Worm (Caenorhabditis elegans) whole organism, young adult: Measurements from ENCODE around the gene pgp-12.

Experiments
- B0261.1 ChIP-seq: sonication (generic microtip); optimal IDR thresholded peaks from 2 replicates; lab custom pipeline; 2016; ENCODE audit warnings: mild to moderate bottlenecking, missing genetic modification characterization, moderate library complexity, missing compliant biosample characterization
- B0336.3 ChIP-seq: fragments of 200-800 bp; sonication (Bioruptor generic); IDR thresholded peaks from 2 replicates; pipeline ENCODE4 v1.3.6; 2022; ENCODE audit warnings: missing genetic modification characterization, missing compliant biosample characterization
- D2030.7 ChIP-seq: fragments of 200-800 bp; sonication (Bioruptor generic); IDR thresholded peaks from 2 replicates; pipeline ENCODE4 v1.3.6; 2022; ENCODE audit warnings: missing genetic modification reagents, missing genetic modification characterization, missing compliant biosample characterization
- F23B12.7 ChIP-seq: sonication (generic microtip); optimal IDR thresholded peaks from 2 replicates; lab custom pipeline; 2017; ENCODE audit warnings: missing genetic modification characterization, mild to moderate bottlenecking, missing compliant biosample characterization, antibody characterized with exemption, moderate library complexity; ENCODE audit not compliant: insufficient read depth
- F33H1.4 ChIP-seq: fragments of 200-800 bp; sonication (Bioruptor generic); IDR thresholded peaks from 2 replicates; pipeline ENCODE4 v1.3.6; 2022; ENCODE audit warnings: missing genetic modification reagents, missing genetic modification characterization, missing compliant biosample characterization
- F52B5.7 ChIP-seq: sonication (generic microtip); optimal IDR thresholded peaks from 2 replicates; lab custom pipeline; 2016; ENCODE audit warnings: mild to moderate bottlenecking, missing genetic modification characterization, missing compliant biosample characterization
- F55B11.4 ChIP-seq: sonication (generic microtip); optimal IDR thresholded peaks from 2 replicates; lab custom pipeline; 2016; ENCODE audit warnings: missing compliant biosample characterization, missing genetic modification characterization, borderline replicate concordance; ENCODE audit not compliant: insufficient read depth
- T07F8.4 ChIP-seq: sonication (generic microtip); optimal IDR thresholded peaks from 2 replicates; lab custom pipeline; 2016; ENCODE audit warnings: mild to moderate bottlenecking, missing genetic modification characterization, moderate library complexity, missing compliant biosample characterization
- Y56A3A.18 ChIP-seq: fragments of 200-800 bp; sonication (Bioruptor generic); IDR thresholded peaks from 2 replicates; pipeline ENCODE4 v1.3.6; 2022; ENCODE audit warnings: missing genetic modification reagents, missing genetic modification characterization, missing compliant biosample characterization
- ZK185.1 ChIP-seq: sonication (generic microtip); optimal IDR thresholded peaks from 2 replicates; lab custom pipeline; 2016; ENCODE audit warnings: mild to moderate bottlenecking, missing genetic modification characterization, missing compliant biosample characterization; ENCODE audit not compliant: poor library complexity, severe bottlenecking
- ama-1 ChIP-seq, 3 experiments: fragments of 150-350 bp in 1 of 3; sonication (generic microtip) in 2 of 3; optimal IDR thresholded peaks; 2 replicates each; lab custom pipeline; 2014 to 2018; ENCODE audit warnings: missing biosample characterization in 2 of 3, missing genetic modification characterization in 2 of 3, missing genetic modification reagents in 2 of 3
- attf-5 ChIP-seq: fragments of 200-800 bp; sonication (Bioruptor generic); optimal IDR thresholded peaks from 2 replicates; lab custom pipeline; 2018; ENCODE audit warnings: mild to moderate bottlenecking, missing genetic modification characterization, missing compliant biosample characterization
- bed-2 ChIP-seq: fragments of 200-800 bp; sonication (Bioruptor generic); IDR thresholded peaks from 2 replicates; pipeline ENCODE4 v1.3.6; 2022; ENCODE audit warnings: missing genetic modification reagents, missing genetic modification characterization, missing compliant biosample characterization
- ccch-3 ChIP-seq: fragments of 200-800 bp; sonication (Bioruptor generic); optimal IDR thresholded peaks from 2 replicates; lab custom pipeline; 2018; ENCODE audit warnings: mild to moderate bottlenecking, missing genetic modification characterization, missing compliant biosample characterization
- cebp-1 ChIP-seq, 2 experiments: fragments of 200-800 bp in 1 of 2; sonication (Bioruptor generic) in 1 of 2; sonication (generic microtip) in 1 of 2; IDR thresholded peaks in 1 of 2; optimal IDR thresholded peaks in 1 of 2; 2 replicates each; pipeline versions ENCODE4 v1.3.6 to Lab custom; 2017 to 2022; ENCODE audit warnings: missing compliant biosample characterization in 2 of 2, missing genetic modification characterization in 2 of 2, mild to moderate bottlenecking in 1 of 2, missing genetic modification reagents in 1 of 2, moderate library complexity in 1 of 2
- ceh-58 ChIP-seq: fragments of 200-800 bp; sonication (Bioruptor generic); IDR thresholded peaks from 2 replicates; pipeline ENCODE4 v1.3.6; 2022; ENCODE audit warnings: missing genetic modification characterization, missing compliant biosample characterization
- ceh-91 ChIP-seq: fragments of 200-800 bp; sonication (Bioruptor generic); IDR thresholded peaks from 2 replicates; pipeline ENCODE4 v1.3.6; 2022; ENCODE audit warnings: missing genetic modification reagents, missing genetic modification characterization, missing compliant biosample characterization
- chd-7 ChIP-seq: sonication (generic microtip); optimal IDR thresholded peaks from 2 replicates; lab custom pipeline; 2016; ENCODE audit warnings: mild to moderate bottlenecking, missing genetic modification characterization, moderate library complexity, missing compliant biosample characterization
- dox-1 ChIP-seq: fragments of 200-800 bp; sonication (Bioruptor generic); IDR thresholded peaks from 2 replicates; pipeline ENCODE4 v1.3.6; 2022; ENCODE audit warnings: missing genetic modification reagents, missing genetic modification characterization, missing compliant biosample characterization
- ekl-4 ChIP-seq: fragments of 200-800 bp; sonication (Bioruptor generic); IDR thresholded peaks from 2 replicates; pipeline ENCODE4 v1.3.6; 2022; ENCODE audit warnings: missing genetic modification reagents, missing genetic modification characterization, missing compliant biosample characterization
- let-607 ChIP-seq, 2 experiments: fragments of 200-800 bp in 1 of 2; sonication (Bioruptor generic) in 1 of 2; sonication (generic microtip) in 1 of 2; optimal IDR thresholded peaks; 2 replicates each; lab custom pipeline; 2016 to 2018; ENCODE audit warnings: mild to moderate bottlenecking in 2 of 2, missing compliant biosample characterization in 2 of 2, missing genetic modification characterization in 2 of 2, moderate library complexity in 2 of 2, missing genotype in 1 of 2
- lin-35 ChIP-seq, 3 experiments: fragments of 150-350 bp in 2 of 3; sonication (generic microtip) in 1 of 3; optimal IDR thresholded peaks; 2 replicates each; lab custom pipeline; 2014 to 2018; ENCODE audit warnings: missing biosample characterization in 3 of 3, missing genetic modification characterization in 3 of 3, missing genetic modification reagents in 3 of 3
- lin-40 ChIP-seq: sonication (generic microtip); optimal IDR thresholded peaks from 2 replicates; lab custom pipeline; 2016; ENCODE audit warnings: missing genetic modification characterization, mild to moderate bottlenecking, missing compliant biosample characterization, missing genotype, missing genetic modification reagents
- madf-10 ChIP-seq: sonication (generic microtip); optimal IDR thresholded peaks from 2 replicates; lab custom pipeline; 2016; ENCODE audit warnings: mild to moderate bottlenecking, missing genetic modification characterization, missing compliant biosample characterization
- madf-3 ChIP-seq: fragments of 200-800 bp; sonication (Bioruptor generic); IDR thresholded peaks from 2 replicates; pipeline ENCODE4 v1.3.6; 2022; ENCODE audit warnings: missing genetic modification reagents, missing genetic modification characterization, missing compliant biosample characterization
- mcd-1 ChIP-seq: fragments of 200-800 bp; sonication (Bioruptor generic); IDR thresholded peaks from 2 replicates; pipeline ENCODE4 v1.3.6; 2022; ENCODE audit warnings: missing genetic modification reagents, missing genetic modification characterization, missing compliant biosample characterization
- nfyb-1 ChIP-seq: fragments of 200-800 bp; sonication (Bioruptor generic); IDR thresholded peaks from 2 replicates; pipeline ENCODE4 v1.3.6; 2022; ENCODE audit warnings: missing genetic modification reagents, missing genetic modification characterization, missing compliant biosample characterization
- nhr-80 ChIP-seq: sonication (generic microtip); optimal IDR thresholded peaks from 2 replicates; lab custom pipeline; 2016; ENCODE audit warnings: missing genetic modification characterization, missing compliant biosample characterization
- nhr-90 ChIP-seq: sonication (generic microtip); optimal IDR thresholded peaks from 2 replicates; lab custom pipeline; 2016; ENCODE audit warnings: missing genotype, mild to moderate bottlenecking, missing genetic modification characterization, missing compliant biosample characterization
- somi-1 ChIP-seq: fragments of 200-800 bp; sonication (Bioruptor generic); optimal IDR thresholded peaks from 2 replicates; lab custom pipeline; 2018; ENCODE audit warnings: mild to moderate bottlenecking, missing genetic modification characterization, missing compliant biosample characterization
- tbp1 ChIP-seq: fragments of 200-800 bp; sonication (Bioruptor generic); optimal IDR thresholded peaks from 2 replicates; lab custom pipeline; 2018; ENCODE audit warnings: mild to moderate bottlenecking, missing genetic modification characterization, missing compliant biosample characterization
- unc-62 ChIP-seq: fragments of 150-350 bp; optimal IDR thresholded peaks from 2 replicates; lab custom pipeline; 2014; ENCODE audit warnings: missing biosample characterization, missing genetic modification reagents, missing genetic modification characterization
- zfh-2 ChIP-seq: fragments of 200-800 bp; sonication (Bioruptor generic); conservative IDR thresholded peaks from 2 replicates; pipeline ENCODE4 v1.3.6; 2022; ENCODE audit warnings: missing genetic modification reagents, missing genetic modification characterization, missing compliant biosample characterization
- ztf-22 ChIP-seq: fragments of 200-800 bp; sonication (Bioruptor generic); optimal IDR thresholded peaks from 2 replicates; lab custom pipeline; 2018; ENCODE audit warnings: mild to moderate bottlenecking, missing genetic modification characterization, moderate library complexity, missing compliant biosample characterization

The pgp-12 gene

DNA sequence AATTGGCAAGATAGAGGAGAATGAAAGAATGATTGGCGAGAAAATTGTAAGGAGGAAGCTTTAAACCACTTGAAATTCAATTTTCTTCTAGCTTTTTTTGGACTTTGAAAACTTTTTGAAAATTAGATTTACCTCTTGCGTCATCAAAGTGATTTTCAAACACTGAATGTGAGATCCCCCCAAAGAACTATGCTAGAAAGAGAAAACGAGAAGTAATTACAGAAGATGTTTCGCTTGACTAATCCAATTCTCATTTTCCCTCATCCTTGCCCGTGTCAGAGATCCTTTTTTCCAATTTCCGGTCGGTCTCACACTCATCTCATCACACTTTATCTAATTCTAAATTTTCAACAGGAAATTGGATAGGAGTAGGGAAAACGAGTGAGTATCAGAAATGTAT is 41.7 kb upstream of the pgp-12 start (continued):
- TF ChIP-seq F55B11.4 (tag; lab: Kevin White, UChicago) (no peak), ceh-91 (GFP tag; lab: Robert Waterston, UW) (no peak)

ce11 chrX:12690346-12690745 is 41.3 kb upstream of the pgp-12 start:
- no peak for TF ChIP-seq ZK185.1 (tag; lab: Kevin White, UChicago)
- TF ChIP-seq ceh-58 (GFP tag; lab: Robert Waterston, UW), result no peak
- 0 out of 2 replicates have a peak, but pooled peaks have one; percentile 11 for TF ChIP-seq mcd-1 (GFP tag; lab: Robert Waterston, UW)
- TF ChIP-seq nhr-90, result peak; percentile 39
- no peak for TF ChIP-seq Y56A3A.18 (GFP tag; lab: Robert Waterston, UW)
- TF ChIP-seq dox-1 (GFP tag; lab: Robert Waterston, UW), result peak; percentile 52; the same call in 1 of the 2 replicates
- no peak for TF ChIP-seq F23B12.7
- TF ChIP-seq nfyb-1 (GFP tag; lab: Robert Waterston, UW), result peak; percentile 37; the same call in 1 of the 2 replicates
- TF ChIP-seq F33H1.4 (GFP tag; lab: Robert Waterston, UW), result no peak
- TF ChIP-seq bed-2, result no peak
- peak; percentile 5 for TF ChIP-seq attf-5 (GFP tag; lab: Kevin White, UChicago)
- no peak for TF ChIP-seq ccch-3
- 0 out of 2 replicates have a peak, but pooled peaks have one; percentile 17 for TF ChIP-seq zfh-2 (GFP tag; lab: Robert Waterston, UW)
- TF ChIP-seq nhr-80, result peak; percentile 80
- TF ChIP-seq chd-7 (tag; lab: Kevin White, UChicago), result no peak
- TF ChIP-seq let-607 (tag; optimal IDR thresholded peaks at IDR 0.05; lab: Kevin White, UChicago), result peak; percentile 21 to 45
- peak; percentile 25 for TF ChIP-seq unc-62 (GFP tag; lab: Kevin White, UChicago)
- TF ChIP-seq B0336.3 (GFP tag; lab: Robert Waterston, UW), result peak; percentile 36; the same call in 1 of the 2 replicates
- no peak for TF ChIP-seq F52B5.7 (tag; lab: Kevin White, UChicago)
- peak in 1 of 3 experiments; percentile 30 for TF ChIP-seq lin-35 (GFP tag; optimal IDR thresholded peaks at IDR 0.05; lab: Kevin White, UChicago)
- no peak for TF ChIP-seq cebp-1 (GFP tag; IDR thresholded peaks at IDR 0.05; lab: Robert Waterston, UW)
- TF ChIP-seq cebp-1 (tag; optimal IDR thresholded peaks at IDR 0.05; lab: Kevin White, UChicago), result peak; percentile 36
- no peak for TF ChIP-seq D2030.7 (GFP tag; lab: Robert Waterston, UW)
- no peak for TF ChIP-seq madf-3
- no peak for TF ChIP-seq ekl-4
- TF ChIP-seq tbp1 (GFP tag; lab: Kevin White, UChicago), result peak; percentile 21
- no peak for TF ChIP-seq T07F8.4 (tag; lab: Kevin White, UChicago)
- no peak for TF ChIP-seq ama-1 (optimal IDR thresholded peaks at IDR 0.05; lab: Kevin White, UChicago)
- TF ChIP-seq ama-1 (GFP tag; optimal IDR thresholded peaks at IDR 0.05; lab: Kevin White, UChicago), result no peak
- peak; percentile 41 for TF ChIP-seq lin-40 (tag; lab: Kevin White, UChicago)
- TF ChIP-seq ztf-22, result peak; percentile 24
- no peak for TF ChIP-seq B0261.1
- TF ChIP-seq madf-10, result peak; percentile 8
- TF ChIP-seq somi-1, result no peak

- TF ChIP-seq bed-2, result no peak
- TF ChIP-seq cebp-1 (GFP tag; IDR thresholded peaks at IDR 0.05; lab: Robert Waterston, UW), result no peak
- TF ChIP-seq cebp-1 (tag; optimal IDR thresholded peaks at IDR 0.05; lab: Kevin White, UChicago), result peak; percentile 72
- peak; percentile 85 for TF ChIP-seq nhr-80
- peak in 1 of 2 experiments; percentile 67 for TF ChIP-seq let-607 (tag; optimal IDR thresholded peaks at IDR 0.05; lab: Kevin White, UChicago)
Observed at ce11 chrX:12691306-12691705, 40.3 kb upstream of the pgp-12 start, which contains the start of gene ugt-50. TSS of gene ugt-50 (plus strand) at chrX:12691573.
